Worm (Caenorhabditis elegans): ENCODE data around the gene srx-20.

ce11 chrIV:6852727-6853126 lies 15.2 kb upstream of the srx-20 start:
- TF ChIP-seq W03F9.2 (tag; optimal IDR thresholded peaks at IDR 0.05) (no peak), him-1 (tag; optimal IDR thresholded peaks at IDR 0.05) (no peak), dao-5 (tag; optimal IDR thresholded peaks at IDR 0.05) (no peak)

Measured in whole organism, L4/young adult.